Fruit fly (Drosophila melanogaster) whole organism, embryonic: ENCODE measurements around the gene Rab35.
"Not testable (repeated sequence)": the region's sequence is repeated elsewhere in the genome, so short reads cannot be mapped to it uniquely, and the experiment has no call there.

ENCODE experiments used
- Blimp-1 ChIP-seq: fragments of 200-800 bp; sonication (Bioruptor generic); optimal IDR thresholded peaks from 3 replicates; lab custom pipeline; 2018; ENCODE audit warnings: missing biosample characterization, missing genetic modification characterization, mild to moderate bottlenecking, moderate library complexity, missing genetic modification reagents
- CG10979 ChIP-seq: fragments of 200-800 bp; sonication (Bioruptor generic); optimal IDR thresholded peaks from 2 replicates; lab custom pipeline; 2018; ENCODE audit warnings: missing biosample characterization, mild to moderate bottlenecking, missing genetic modification characterization, moderate library complexity
- CG11695 ChIP-seq: fragments of 200-800 bp; sonication (Bioruptor generic); IDR thresholded peaks from 3 replicates; pipeline ENCODE4 v1.3.6; 2022; ENCODE audit warnings: missing biosample characterization, missing genetic modification characterization
- CG12769 ChIP-seq: fragments of 200-800 bp; sonication (Bioruptor generic); optimal IDR thresholded peaks from 2 replicates; lab custom pipeline; 2019; ENCODE audit warnings: missing biosample characterization, mild to moderate bottlenecking, missing genetic modification characterization, moderate library complexity
- CG13287 ChIP-seq: fragments of 200-800 bp; sonication (Bioruptor generic); IDR thresholded peaks from 2 replicates; pipeline ENCODE4 v1.3.6; 2022; ENCODE audit warnings: missing biosample characterization, missing genetic modification characterization; ENCODE audit not compliant: partially characterized antibody
- CG14441 ChIP-seq: fragments of 200-800 bp; sonication (Bioruptor generic); IDR thresholded peaks from 2 replicates; pipeline ENCODE4 v1.3.6; 2022; ENCODE audit warnings: missing biosample characterization, missing genetic modification characterization
- CG1529 ChIP-seq: fragments of 200-800 bp; sonication (Bioruptor generic); optimal IDR thresholded peaks from 3 replicates; lab custom pipeline; 2018; ENCODE audit warnings: missing biosample characterization, missing genetic modification characterization
- CG15514 ChIP-seq: fragments of 200-800 bp; sonication (Bioruptor generic); optimal IDR thresholded peaks from 3 replicates; lab custom pipeline; 2017; ENCODE audit warnings: missing biosample characterization, missing genetic modification characterization, mild to moderate bottlenecking, moderate library complexity, missing genetic modification reagents
- CG16815 ChIP-seq: fragments of 200-800 bp; sonication (Bioruptor generic); optimal IDR thresholded peaks from 3 replicates; lab custom pipeline; 2017; ENCODE audit warnings: missing biosample characterization, mild to moderate bottlenecking, missing genetic modification characterization
- CG1792 ChIP-seq: fragments of 200-800 bp; sonication (Bioruptor generic); optimal IDR thresholded peaks from 2 replicates; lab custom pipeline; 2016; ENCODE audit warnings: missing biosample characterization, missing genetic modification characterization
- CG18764 ChIP-seq: fragments of 200-800 bp; sonication (Bioruptor generic); optimal IDR thresholded peaks from 3 replicates; lab custom pipeline; 2016; ENCODE audit warnings: missing biosample characterization, missing genetic modification characterization
- CG32532 ChIP-seq: fragments of 200-800 bp; sonication (Bioruptor generic); IDR thresholded peaks from 2 replicates; pipeline ENCODE4 v1.3.6; 2022; ENCODE audit warnings: missing biosample characterization, missing genetic modification characterization
- CG6254 ChIP-seq: fragments of 200-800 bp; sonication (Bioruptor generic); optimal IDR thresholded peaks from 3 replicates; lab custom pipeline; 2017; ENCODE audit warnings: mild to moderate bottlenecking, missing biosample characterization, missing genetic modification reagents, missing genetic modification characterization
- CG7357 ChIP-seq: fragments of 200-800 bp; sonication (Bioruptor generic); IDR thresholded peaks from 3 replicates; pipeline ENCODE4 v1.3.6; 2022; ENCODE audit warnings: missing biosample characterization, missing genetic modification characterization
- CG7556 ChIP-seq: fragments of 200-800 bp; sonication (Bioruptor generic); optimal IDR thresholded peaks from 2 replicates; lab custom pipeline; 2017; ENCODE audit warnings: missing biosample characterization, mild to moderate bottlenecking, missing genetic modification characterization
- CG7839 ChIP-seq: fragments of 200-800 bp; sonication (Bioruptor generic); optimal IDR thresholded peaks from 3 replicates; lab custom pipeline; 2018; ENCODE audit warnings: missing biosample characterization, mild to moderate bottlenecking, missing genetic modification characterization, moderate library complexity
- CG9609 ChIP-seq: fragments of 200-800 bp; sonication (Bioruptor generic); optimal IDR thresholded peaks from 3 replicates; lab custom pipeline; 2016; ENCODE audit warnings: missing biosample characterization, missing genetic modification characterization
- CG9727 ChIP-seq: fragments of 200-800 bp; sonication (Bioruptor generic); optimal IDR thresholded peaks from 3 replicates; lab custom pipeline; 2017; ENCODE audit warnings: missing biosample characterization, mild to moderate bottlenecking, missing genetic modification characterization
- CG9797 ChIP-seq: fragments of 200-800 bp; sonication (Bioruptor generic); optimal IDR thresholded peaks from 3 replicates; lab custom pipeline; 2018; ENCODE audit warnings: missing biosample characterization, mild to moderate bottlenecking, missing genetic modification characterization
- H2.0 ChIP-seq: fragments of 200-800 bp; sonication (Bioruptor generic); IDR thresholded peaks from 2 replicates; pipeline ENCODE4 v1.3.6; 2022; ENCODE audit warnings: missing biosample characterization, missing genetic modification characterization
- Med ChIP-seq: fragments of 200-800 bp; sonication (Bioruptor generic); peaks from one replicate; lab custom pipeline; 2016; ENCODE audit warnings: missing biosample characterization, missing genetic modification characterization, mild to moderate bottlenecking, inconsistent platforms, moderate library complexity
- Nf-YA ChIP-seq: fragments of 200-800 bp; sonication (Bioruptor generic); IDR thresholded peaks from 2 replicates; pipeline ENCODE4 v1.3.6; 2022; ENCODE audit warnings: missing biosample characterization, missing genetic modification characterization
- PHDP ChIP-seq: fragments of 200-800 bp; sonication (Bioruptor generic); optimal IDR thresholded peaks from 3 replicates; lab custom pipeline; 2018; ENCODE audit warnings: missing biosample characterization, mild to moderate bottlenecking, missing genetic modification characterization, moderate library complexity
- Ssrp ChIP-seq: fragments of 200-800 bp; sonication (Bioruptor generic); optimal IDR thresholded peaks from 2 replicates; lab custom pipeline; 2018; ENCODE audit warnings: missing biosample characterization, mild to moderate bottlenecking, missing genetic modification characterization, moderate library complexity
- al ChIP-seq: fragments of 200-800 bp; sonication (Bioruptor generic); IDR thresholded peaks from 2 replicates; pipeline ENCODE4 v1.3.6; 2022; ENCODE audit warnings: missing biosample characterization, missing genetic modification characterization
- amos ChIP-seq: fragments of 200-800 bp; sonication (Bioruptor generic); IDR thresholded peaks from 2 replicates; pipeline ENCODE4 v1.3.6; 2022; ENCODE audit warnings: missing biosample characterization, missing genetic modification characterization; ENCODE audit not compliant: partially characterized antibody
- ash1 ChIP-seq: fragments of 200-800 bp; sonication (Bioruptor generic); optimal IDR thresholded peaks from 2 replicates; lab custom pipeline; 2018; ENCODE audit warnings: missing biosample characterization, mild to moderate bottlenecking, missing genetic modification characterization
- bowl ChIP-seq: fragments of 200-800 bp; sonication (Bioruptor generic); IDR thresholded peaks from 2 replicates; pipeline ENCODE4 v1.3.6; 2022; ENCODE audit warnings: missing biosample characterization, missing genetic modification characterization
- cato ChIP-seq: fragments of 200-800 bp; sonication (Bioruptor generic); optimal IDR thresholded peaks from 2 replicates; lab custom pipeline; 2016; ENCODE audit warnings: missing biosample characterization, missing genetic modification characterization, borderline replicate concordance
- dati ChIP-seq: fragments of 200-800 bp; sonication (Bioruptor generic); IDR thresholded peaks from 2 replicates; pipeline ENCODE4 v1.3.6; 2022; ENCODE audit warnings: missing biosample characterization, missing genetic modification characterization
- eve ChIP-seq, 2 experiments: fragments of >200 bp; optimal IDR thresholded peaks; 2 replicates each; lab custom pipeline; 2017; ENCODE audit warnings: missing biosample characterization in 2 of 2, missing genetic modification characterization in 2 of 2
- fru ChIP-seq: fragments of >200 bp; optimal IDR thresholded peaks from 2 replicates; lab custom pipeline; 2017
- fu2 ChIP-seq: fragments of 200-800 bp; sonication (Bioruptor generic); optimal IDR thresholded peaks from 2 replicates; lab custom pipeline; 2016; ENCODE audit warnings: missing biosample characterization, missing genetic modification characterization
- gcm2 ChIP-seq: fragments of 200-800 bp; sonication (Bioruptor generic); optimal IDR thresholded peaks from 2 replicates; lab custom pipeline; 2016; ENCODE audit warnings: missing biosample characterization, missing genetic modification characterization
- gt ChIP-seq: fragments of 200-800 bp; sonication (Bioruptor generic); IDR thresholded peaks from 2 replicates; pipeline ENCODE4 v1.3.6; 2022; ENCODE audit warnings: missing biosample characterization, missing genetic modification characterization
- hb ChIP-seq: fragments of 200-800 bp; sonication (Bioruptor generic); IDR thresholded peaks from 3 replicates; pipeline ENCODE4 v1.3.6; 2022; ENCODE audit warnings: missing biosample characterization, missing genetic modification characterization; ENCODE audit not compliant: partially characterized antibody
- inv ChIP-seq: fragments of 200-800 bp; sonication (Bioruptor generic); IDR thresholded peaks from 2 replicates; pipeline ENCODE4 v1.3.6; 2022; ENCODE audit warnings: missing biosample characterization, missing genetic modification characterization; ENCODE audit not compliant: partially characterized antibody
- pzg ChIP-seq: fragments of 200-800 bp; sonication (Bioruptor generic); optimal IDR thresholded peaks from 3 replicates; lab custom pipeline; 2018; ENCODE audit warnings: missing biosample characterization, mild to moderate bottlenecking, missing genetic modification characterization, moderate library complexity
- ssp ChIP-seq: fragments of 200-800 bp; sonication (Bioruptor generic); IDR thresholded peaks from 2 replicates; pipeline ENCODE4 v1.3.6; 2022; ENCODE audit warnings: missing biosample characterization, missing genetic modification characterization
- tgo ChIP-seq: fragments of 200-800 bp; sonication (Bioruptor generic); IDR thresholded peaks from 3 replicates; pipeline ENCODE4 v1.3.6; 2022; ENCODE audit warnings: missing biosample characterization, missing genetic modification characterization
- twi ChIP-seq: fragments of 200-800 bp; optimal IDR thresholded peaks from 2 replicates; lab custom pipeline; 2019; ENCODE audit warnings: missing biosample characterization, mild to moderate bottlenecking, missing genetic modification characterization, moderate library complexity
- usp ChIP-seq: fragments of >200 bp; optimal IDR thresholded peaks from 2 replicates; lab custom pipeline; 2017; ENCODE audit warnings: missing biosample characterization, missing genetic modification characterization

Rab35 gene

dm6 chrX:20147693-20148174 lies 11.9 kb downstream of the Rab35 start, which contains the start of gene aspr (continued):
- TF ChIP-seq hb (GFP tag; lab: Robert Waterston, UW) = no peak
- TF ChIP-seq CG32532 (GFP tag; lab: Robert Waterston, UW) = peak; percentile 50; the same call in 1 of the 2 replicates
- no peak for TF ChIP-seq cato (GFP tag; lab: Kevin White, UChicago)
- no peak for TF ChIP-seq Med (GFP tag; lab: Kevin White, UChicago)
- no peak for TF ChIP-seq pzg (GFP tag; lab: Kevin White, UChicago)
- 0 out of 3 replicates have a peak, but pooled peaks have one; percentile 18 for TF ChIP-seq tgo (GFP tag; lab: Robert Waterston, UW)
- TF ChIP-seq CG9797 (GFP tag; lab: Kevin White, UChicago) = no peak
- no peak for TF ChIP-seq Blimp-1 (GFP tag; lab: Kevin White, UChicago)
- no peak for TF ChIP-seq fru (lab: Kevin White, UChicago)
- no peak for TF ChIP-seq ash1 (GFP tag; lab: Kevin White, UChicago)
- TF ChIP-seq CG14441 (GFP tag; lab: Robert Waterston, UW) = 0 out of 2 replicates have a peak, but pooled peaks have one; percentile 7
- TF ChIP-seq eve (GFP tag; optimal IDR thresholded peaks at IDR 0.05; lab: Kevin White, UChicago) = no peak
- peak; percentile 30; the same call in 1 of the 3 replicates for TF ChIP-seq CG11695 (GFP tag; lab: Robert Waterston, UW)
- peak; percentile 4 for TF ChIP-seq CG7556 (GFP tag; lab: Kevin White, UChicago)

- TF ChIP-seq gt (GFP tag; lab: Robert Waterston, UW); CG1529; bowl (GFP tag; lab: Robert Waterston, UW): not testable (repeated sequence)
Measured at dm6 chrX:20143088-20143487, 16.6 kb downstream of the Rab35 start, which contains the start of gene Or19a. Gene Or19a (minus strand): TSS chrX:20143188.

- TF ChIP-seq CG6254 (GFP tag; lab: Kevin White, UChicago) (no peak), CG9609 (GFP tag; lab: Kevin White, UChicago) (no peak), CG12769 (tag; lab: Kevin White, UChicago) (no peak), gcm2 (GFP tag; lab: Kevin White, UChicago) (no peak), ssp (GFP tag; lab: Robert Waterston, UW) (no peak), inv (GFP tag; lab: Robert Waterston, UW) (no peak), twi (tag; lab: Kevin White, UChicago) (no peak), Nf-YA (no peak), CG16815 (GFP tag; lab: Kevin White, UChicago) (no peak), fu2 (GFP tag; lab: Kevin White, UChicago) (no peak), CG10979 (tag; lab: Kevin White, UChicago) (no peak), CG7357 (GFP tag; lab: Robert Waterston, UW) (no peak), CG13287 (GFP tag; lab: Robert Waterston, UW) (no peak), amos (GFP tag; lab: Robert Waterston, UW) (no peak), dati (GFP tag; lab: Robert Waterston, UW) (no peak)
Measured at dm6 chrX:20140710-20141109, 19.0 kb downstream of the Rab35 start, which contains the start of gene CG34332. Gene CG34332 (plus strand): TSS chrX:20141010.

dm6 chrX:20139493-20139892 lies 20.2 kb downstream of the Rab35 start, which contains the start of gene CG42583:
Gene CG42583 (plus strand): TSS chrX:20139793.
- TF ChIP-seq H2.0 (no peak), CG18764 (GFP tag; lab: Kevin White, UChicago) (no peak), al (GFP tag; lab: Robert Waterston, UW) (no peak), CG9727 (no peak), CG7839 (tag; lab: Kevin White, UChicago) (no peak), inv (GFP tag; lab: Robert Waterston, UW) (no peak), CG1792 (GFP tag; lab: Kevin White, UChicago) (no peak), CG15514 (no peak), Ssrp (tag; lab: Kevin White, UChicago) (no peak), PHDP (tag; lab: Kevin White, UChicago) (no peak), usp (no peak)
